Fruit fly (Drosophila melanogaster) whole organism, embryonic: ENCODE measurements around the gene Phae2.
A peak's percentile ranks its signal among the peaks of the same experiment; 100 is the strongest.

Experiments
- Asciz ChIP-seq: fragments of 200-800 bp; sonication (Bioruptor generic); optimal IDR thresholded peaks from 2 replicates; lab custom pipeline; 2017; ENCODE audit warnings: missing biosample characterization, mild to moderate bottlenecking, missing genetic modification characterization, missing genetic modification reagents
- CG10209 ChIP-seq: fragments of 200-800 bp; sonication (Bioruptor generic); optimal IDR thresholded peaks from 3 replicates; lab custom pipeline; 2017; ENCODE audit warnings: missing biosample characterization, mild to moderate bottlenecking, missing genetic modification characterization, missing genetic modification reagents
- CG11456 ChIP-seq: fragments of 200-800 bp; sonication (Bioruptor generic); IDR thresholded peaks from 3 replicates; pipeline ENCODE4 v1.3.6; 2022; ENCODE audit warnings: missing biosample characterization, missing genetic modification characterization
- CG11504 ChIP-seq: fragments of 200-800 bp; sonication (Bioruptor generic); optimal IDR thresholded peaks from 3 replicates; lab custom pipeline; 2019; ENCODE audit warnings: missing biosample characterization, mild to moderate bottlenecking, missing genetic modification characterization, moderate library complexity
- CG13287 ChIP-seq: fragments of 200-800 bp; sonication (Bioruptor generic); IDR thresholded peaks from 2 replicates; pipeline ENCODE4 v1.3.6; 2022; ENCODE audit warnings: missing biosample characterization, missing genetic modification characterization; ENCODE audit not compliant: partially characterized antibody
- CG15696 ChIP-seq: fragments of 200-800 bp; sonication (Bioruptor generic); optimal IDR thresholded peaks from 2 replicates; lab custom pipeline; 2019; ENCODE audit warnings: missing biosample characterization, mild to moderate bottlenecking, missing genetic modification characterization, moderate library complexity
- CG16863 ChIP-seq: fragments of 200-800 bp; sonication (Bioruptor generic); optimal IDR thresholded peaks from 3 replicates; lab custom pipeline; 2016; ENCODE audit warnings: missing biosample characterization, missing genetic modification characterization
- CG17802 ChIP-seq: fragments of 200-800 bp; sonication (Bioruptor generic); optimal IDR thresholded peaks from 2 replicates; lab custom pipeline; 2018; ENCODE audit warnings: missing biosample characterization, mild to moderate bottlenecking, missing genetic modification characterization, moderate library complexity
- CG18262 ChIP-seq: fragments of 200-800 bp; optimal IDR thresholded peaks from 3 replicates; lab custom pipeline; 2019; ENCODE audit warnings: missing biosample characterization, mild to moderate bottlenecking, missing genetic modification characterization, moderate library complexity
- CG18599 ChIP-seq: fragments of 200-800 bp; sonication (Bioruptor generic); optimal IDR thresholded peaks from 3 replicates; lab custom pipeline; 2017; ENCODE audit warnings: missing biosample characterization, missing genetic modification characterization, mild to moderate bottlenecking, moderate library complexity, missing genetic modification reagents
- CG18764 ChIP-seq: fragments of 200-800 bp; sonication (Bioruptor generic); optimal IDR thresholded peaks from 3 replicates; lab custom pipeline; 2016; ENCODE audit warnings: missing biosample characterization, missing genetic modification characterization
- CG30020 ChIP-seq: fragments of 200-800 bp; optimal IDR thresholded peaks from 2 replicates; lab custom pipeline; 2019; ENCODE audit warnings: missing biosample characterization, mild to moderate bottlenecking, missing genetic modification characterization, moderate library complexity
- CG3281 ChIP-seq: fragments of 200-800 bp; sonication (Bioruptor generic); optimal IDR thresholded peaks from 3 replicates; lab custom pipeline; 2017; ENCODE audit warnings: missing biosample characterization, mild to moderate bottlenecking, missing genetic modification characterization
- CG4707 ChIP-seq: fragments of 200-800 bp; sonication (Bioruptor generic); optimal IDR thresholded peaks from 2 replicates; lab custom pipeline; 2018; ENCODE audit warnings: missing biosample characterization, mild to moderate bottlenecking, missing genetic modification characterization, moderate library complexity
- CG4854 ChIP-seq: fragments of 200-800 bp; sonication (Bioruptor generic); optimal IDR thresholded peaks from 2 replicates; lab custom pipeline; 2016; ENCODE audit warnings: missing biosample characterization, missing genetic modification characterization, inconsistent platforms
- CG6683 ChIP-seq: fragments of 200-800 bp; sonication (Bioruptor generic); optimal IDR thresholded peaks from 2 replicates; lab custom pipeline; 2017; ENCODE audit warnings: missing biosample characterization, mild to moderate bottlenecking, missing genetic modification characterization, missing genetic modification reagents
- CG6689 ChIP-seq: fragments of 200-800 bp; sonication (Bioruptor generic); IDR thresholded peaks from 2 replicates; pipeline ENCODE4 v1.3.6; 2022; ENCODE audit warnings: missing biosample characterization, missing genetic modification characterization
- CG6854 ChIP-seq: fragments of 200-800 bp; sonication (Bioruptor generic); optimal IDR thresholded peaks from 3 replicates; lab custom pipeline; 2017; ENCODE audit warnings: missing biosample characterization, mild to moderate bottlenecking, missing genetic modification characterization
- CG7839 ChIP-seq: fragments of 200-800 bp; sonication (Bioruptor generic); optimal IDR thresholded peaks from 3 replicates; lab custom pipeline; 2018; ENCODE audit warnings: missing biosample characterization, mild to moderate bottlenecking, missing genetic modification characterization, moderate library complexity
- CG7963 ChIP-seq: fragments of 200-800 bp; sonication (Bioruptor generic); IDR thresholded peaks from 3 replicates; pipeline ENCODE4 v1.3.6; 2022; ENCODE audit warnings: missing biosample characterization, missing genetic modification characterization; ENCODE audit not compliant: partially characterized antibody
- CG9817 ChIP-seq: fragments of 200-800 bp; sonication (Bioruptor generic); optimal IDR thresholded peaks from 2 replicates; lab custom pipeline; 2018; ENCODE audit warnings: missing biosample characterization, mild to moderate bottlenecking, missing genetic modification characterization, moderate library complexity
- CG9876 ChIP-seq: fragments of 200-800 bp; sonication (Bioruptor generic); optimal IDR thresholded peaks from 2 replicates; lab custom pipeline; 2016; ENCODE audit warnings: missing biosample characterization, missing genetic modification characterization
- Dp ChIP-seq: fragments of 200-800 bp; sonication (Bioruptor generic); optimal IDR thresholded peaks from 2 replicates; lab custom pipeline; 2018; ENCODE audit warnings: missing biosample characterization, mild to moderate bottlenecking, missing genetic modification characterization, moderate library complexity
- ERR ChIP-seq: fragments of 200-800 bp; sonication (Bioruptor generic); optimal IDR thresholded peaks from 2 replicates; lab custom pipeline; 2016; ENCODE audit warnings: missing biosample characterization, missing genetic modification characterization
- Eip74EF ChIP-seq, 2 experiments: fragments of 200-800 bp in 1 of 2; fragments of >200 bp in 1 of 2; sonication (Bioruptor generic) in 1 of 2; optimal IDR thresholded peaks; 2 replicates each; lab custom pipeline; 2017 to 2019; ENCODE audit warnings: missing biosample characterization in 2 of 2, missing genetic modification characterization in 2 of 2, mild to moderate bottlenecking in 1 of 2, moderate library complexity in 1 of 2
- Gsc ChIP-seq: fragments of 200-800 bp; sonication (Bioruptor generic); IDR thresholded peaks from 2 replicates; pipeline ENCODE4 v1.3.6; 2022; ENCODE audit warnings: missing biosample characterization, missing genetic modification characterization
- Hey ChIP-seq: fragments of 200-800 bp; sonication (Bioruptor generic); optimal IDR thresholded peaks from 3 replicates; lab custom pipeline; 2018; ENCODE audit warnings: missing biosample characterization, mild to moderate bottlenecking, missing genetic modification characterization
- HmgZ ChIP-seq: fragments of 200-800 bp; sonication (Bioruptor generic); optimal IDR thresholded peaks from 2 replicates; lab custom pipeline; 2018; ENCODE audit warnings: missing biosample characterization, mild to moderate bottlenecking, missing genetic modification characterization
- Mes4 ChIP-seq: fragments of 200-800 bp; sonication (Bioruptor generic); optimal IDR thresholded peaks from 2 replicates; lab custom pipeline; 2016; ENCODE audit warnings: missing biosample characterization, missing genetic modification characterization
- Myb ChIP-seq: fragments of 200-800 bp; sonication (Bioruptor generic); optimal IDR thresholded peaks from 2 replicates; lab custom pipeline; 2016; ENCODE audit warnings: missing biosample characterization, missing genetic modification characterization
- Nf-YC ChIP-seq: fragments of 200-800 bp; optimal IDR thresholded peaks from 3 replicates; lab custom pipeline; 2019; ENCODE audit warnings: missing biosample characterization, mild to moderate bottlenecking, missing genetic modification characterization, moderate library complexity
- Oaz ChIP-seq: fragments of 200-800 bp; sonication (Bioruptor generic); IDR thresholded peaks from 2 replicates; pipeline ENCODE4 v1.3.6; 2022; ENCODE audit warnings: missing biosample characterization, missing genetic modification characterization
- Vsx1 ChIP-seq: fragments of 200-800 bp; sonication (Bioruptor generic); optimal IDR thresholded peaks from 2 replicates; lab custom pipeline; 2017; ENCODE audit warnings: missing biosample characterization, mild to moderate bottlenecking, missing genetic modification characterization, missing genetic modification reagents
- YL-1 ChIP-seq: fragments of 200-800 bp; sonication (Bioruptor generic); optimal IDR thresholded peaks from 3 replicates; lab custom pipeline; 2017; ENCODE audit warnings: missing biosample characterization, mild to moderate bottlenecking, missing genetic modification characterization
- amos ChIP-seq: fragments of 200-800 bp; sonication (Bioruptor generic); IDR thresholded peaks from 2 replicates; pipeline ENCODE4 v1.3.6; 2022; ENCODE audit warnings: missing biosample characterization, missing genetic modification characterization; ENCODE audit not compliant: partially characterized antibody
- ash1 ChIP-seq: fragments of 200-800 bp; sonication (Bioruptor generic); optimal IDR thresholded peaks from 2 replicates; lab custom pipeline; 2018; ENCODE audit warnings: missing biosample characterization, mild to moderate bottlenecking, missing genetic modification characterization
- bsh ChIP-seq, 2 experiments: fragments of 200-800 bp; sonication (Bioruptor generic); optimal IDR thresholded peaks; 2 replicates each; lab custom pipeline; 2017 to 2018; ENCODE audit warnings: mild to moderate bottlenecking in 2 of 2, missing biosample characterization in 2 of 2, missing genetic modification characterization in 2 of 2, moderate library complexity in 1 of 2
- cato ChIP-seq: fragments of 200-800 bp; sonication (Bioruptor generic); optimal IDR thresholded peaks from 2 replicates; lab custom pipeline; 2016; ENCODE audit warnings: missing biosample characterization, missing genetic modification characterization, borderline replicate concordance
- chif ChIP-seq, 2 experiments: fragments of 200-800 bp; sonication (Bioruptor generic); optimal IDR thresholded peaks; 3 replicates each; lab custom pipeline; 2016; ENCODE audit warnings: missing biosample characterization in 2 of 2, missing genetic modification characterization in 2 of 2
- dmrt11E ChIP-seq: fragments of 200-800 bp; sonication (Bioruptor generic); optimal IDR thresholded peaks from 3 replicates; lab custom pipeline; 2018; ENCODE audit warnings: missing biosample characterization, mild to moderate bottlenecking, missing genetic modification characterization, moderate library complexity
- jumu ChIP-seq: fragments of 200-800 bp; sonication (Bioruptor generic); optimal IDR thresholded peaks from 3 replicates; lab custom pipeline; 2016; ENCODE audit warnings: missing biosample characterization, missing genetic modification characterization
- mirr ChIP-seq: fragments of 200-800 bp; sonication (Bioruptor generic); optimal IDR thresholded peaks from 3 replicates; lab custom pipeline; 2018; ENCODE audit warnings: missing biosample characterization, mild to moderate bottlenecking, missing genetic modification characterization
- phol ChIP-seq: fragments of 200-800 bp; sonication (Bioruptor generic); optimal IDR thresholded peaks from 3 replicates; lab custom pipeline; 2018; ENCODE audit warnings: missing biosample characterization, mild to moderate bottlenecking, missing genetic modification characterization, moderate library complexity
- prd ChIP-seq, 3 experiments: fragments of >200 bp in 2 of 3; fragments of 200-800 bp in 1 of 3; sonication (Bioruptor generic) in 1 of 3; optimal IDR thresholded peaks in 2 of 3; IDR thresholded peaks in 1 of 3; 2 replicates in 2 of 3; 3 replicates in 1 of 3; pipeline versions ENCODE4 v1.3.6 to Lab custom; 2017 to 2022; ENCODE audit warnings: missing biosample characterization in 1 of 3, missing genetic modification characterization in 1 of 3
- sd ChIP-seq: fragments of 200-800 bp; sonication (Bioruptor generic); optimal IDR thresholded peaks from 3 replicates; lab custom pipeline; 2018; ENCODE audit warnings: missing biosample characterization, mild to moderate bottlenecking, missing genetic modification characterization, moderate library complexity
- slou ChIP-seq: fragments of 200-800 bp; sonication (Bioruptor generic); optimal IDR thresholded peaks from 3 replicates; lab custom pipeline; 2016; ENCODE audit warnings: missing biosample characterization, missing genetic modification characterization
- so ChIP-seq: fragments of 200-800 bp; sonication (Bioruptor generic); IDR thresholded peaks from 3 replicates; pipeline ENCODE4 v1.3.6; 2022; ENCODE audit warnings: missing biosample characterization, missing genetic modification characterization
- usp ChIP-seq: fragments of >200 bp; optimal IDR thresholded peaks from 2 replicates; lab custom pipeline; 2017; ENCODE audit warnings: missing biosample characterization, missing genetic modification characterization
- zen2 ChIP-seq: fragments of 200-800 bp; sonication (Bioruptor generic); IDR thresholded peaks from 3 replicates; pipeline ENCODE4 v1.3.6; 2022; ENCODE audit warnings: missing biosample characterization, missing genetic modification characterization; ENCODE audit not compliant: partially characterized antibody

Phae2 gene

DNA sequence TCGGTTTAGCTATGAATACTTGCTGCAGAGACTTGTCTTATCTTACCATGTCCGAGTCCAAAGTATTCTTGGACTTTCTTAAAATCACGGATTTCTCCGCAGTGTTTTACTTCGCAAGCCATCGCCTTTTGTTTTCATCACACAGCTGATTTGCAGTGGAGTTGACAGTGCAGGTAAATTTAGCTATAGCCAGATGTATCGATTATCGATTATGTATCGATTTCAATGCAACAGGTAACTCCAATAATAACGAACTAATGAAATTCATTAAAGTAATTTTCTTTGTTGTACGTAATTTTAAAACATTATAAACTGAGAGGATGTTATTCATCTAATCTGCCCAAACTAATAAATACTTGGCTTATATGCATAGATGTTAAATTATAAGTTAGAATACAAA, 47.9 kb upstream of the Phae2 start, which contains the start of gene Rab3-GAP (continued):
- TF ChIP-seq Eip74EF (GFP tag; optimal IDR thresholded peaks at IDR 0.05; lab: Kevin White, UChicago) (no peak), Gsc (GFP tag; lab: Robert Waterston, UW) (no peak), CG15696 (tag; lab: Kevin White, UChicago) (no peak), CG6854 (GFP tag; lab: Kevin White, UChicago) (no peak), CG6689 (no peak), sd (tag; lab: Kevin White, UChicago) (no peak), Asciz (peak; percentile 36), prd (optimal IDR thresholded peaks at IDR 0.05; lab: Kevin White, UChicago) (no peak), prd (GFP tag; IDR thresholded peaks at IDR 0.05; lab: Robert Waterston, UW) (peak; percentile 69), CG3281 (GFP tag; lab: Kevin White, UChicago) (no peak), CG18262 (peak; percentile 43), bsh (GFP tag; optimal IDR thresholded peaks at IDR 0.05; lab: Kevin White, UChicago) (peak in 1 of 2 experiments; percentile 39), CG10209 (GFP tag; lab: Kevin White, UChicago) (no peak), HmgZ (tag; lab: Kevin White, UChicago) (no peak), Myb (GFP tag; lab: Kevin White, UChicago) (peak; percentile 9), CG17802 (tag; lab: Kevin White, UChicago) (no peak), CG7839 (tag; lab: Kevin White, UChicago) (no peak), CG16863 (GFP tag; lab: Kevin White, UChicago) (no peak), CG4707 (no peak), ERR (no peak), CG18764 (GFP tag; lab: Kevin White, UChicago) (peak; percentile 8), slou (GFP tag; lab: Kevin White, UChicago) (no peak), CG9876 (no peak), chif (GFP tag; optimal IDR thresholded peaks at IDR 0.05; lab: Kevin White, UChicago) (peak in 1 of 2 experiments; percentile 16), jumu (GFP tag; lab: Kevin White, UChicago) (no peak), CG9817 (tag; lab: Kevin White, UChicago) (no peak), CG6683 (no peak), Dp (GFP tag; lab: Kevin White, UChicago) (peak; percentile 10), cato (GFP tag; lab: Kevin White, UChicago) (no peak), usp (GFP tag; lab: Kevin White, UChicago) (no peak), amos (GFP tag; lab: Robert Waterston, UW) (peak; percentile 37; the same call in 1 of the 2 replicates), YL-1 (no peak), zen2 (GFP tag; lab: Robert Waterston, UW) (peak; percentile 55; the same call in 2 of the 3 replicates), so (no peak), Vsx1 (GFP tag; lab: Kevin White, UChicago) (no peak), CG11504 (tag; lab: Kevin White, UChicago) (no peak), Nf-YC (tag; lab: Kevin White, UChicago) (no peak), Oaz (GFP tag; lab: Robert Waterston, UW) (no peak), Mes4 (GFP tag; lab: Kevin White, UChicago) (no peak), CG7963 (peak; percentile 42; the same call in 1 of the 3 replicates), CG30020 (peak; percentile 26), CG18599 (GFP tag; lab: Kevin White, UChicago) (no peak), Hey (tag; lab: Kevin White, UChicago) (no peak), phol (tag; lab: Kevin White, UChicago) (peak; percentile 36), dmrt11E (tag; lab: Kevin White, UChicago) (no peak), CG4854 (GFP tag; lab: Kevin White, UChicago) (no peak), CG13287 (peak; percentile 77), CG11456 (no peak), mirr (no peak), ash1 (GFP tag; lab: Kevin White, UChicago) (no peak)
